Fruit fly (Drosophila melanogaster): ENCODE data around the gene Rpn9.

- TF ChIP-seq h (optimal IDR thresholded peaks at IDR 0.05): no peak
- TF ChIP-seq insv (optimal IDR thresholded peaks at IDR 0.05): no peak
Observed at dm6 chr3R:23763622-23764273, 30.5 kb upstream of the Rpn9 start, which contains the start of gene Lsd-1.

All from Kc167 (cell line).